Fruit fly (Drosophila melanogaster): Measurements from ENCODE around the gene CG15484.

CG15484 gene

dm6 chr2L:12750060-12750459 lies 42.5 kb upstream of the CG15484 start (continued):
- TF ChIP-seq jumu (GFP tag; optimal IDR thresholded peaks at IDR 0.05) (no peak), chif (GFP tag; optimal IDR thresholded peaks at IDR 0.05) (no peak), Stat92E (GFP tag; optimal IDR thresholded peaks at IDR 0.05) (no peak), ken (GFP tag; IDR thresholded peaks at IDR 0.05) (no peak), dmrt99B (tag; optimal IDR thresholded peaks at IDR 0.05) (peak; percentile 44), MESR4 (GFP tag; optimal IDR thresholded peaks at IDR 0.05) (no peak), unpg (GFP tag; optimal IDR thresholded peaks at IDR 0.05) (peak; percentile 10), CG16813 (GFP tag; IDR thresholded peaks at IDR 0.05; ENCODE audit: partially characterized antibody) (no peak), fd64A (GFP tag; optimal IDR thresholded peaks at IDR 0.05) (no peak), hkb (optimal IDR thresholded peaks at IDR 0.05) (no peak), hkb (GFP tag; IDR thresholded peaks at IDR 0.05) (no peak), H15 (GFP tag; IDR thresholded peaks at IDR 0.05) (no peak), Sry-δ (GFP tag; optimal IDR thresholded peaks at IDR 0.05) (no peak), CG9797 (GFP tag; optimal IDR thresholded peaks at IDR 0.05) (no peak), Oli (tag; optimal IDR thresholded peaks at IDR 0.05) (peak; percentile 24), Hr3 (GFP tag; optimal IDR thresholded peaks at IDR 0.05) (peak; percentile 15), bsh (GFP tag; optimal IDR thresholded peaks at IDR 0.05) (peak in 1 of 2 experiments; percentile 29), CG3065 (GFP tag; optimal IDR thresholded peaks at IDR 0.05) (no peak), CG7839 (tag; optimal IDR thresholded peaks at IDR 0.05) (peak; percentile 41), CG7786 (GFP tag; optimal IDR thresholded peaks at IDR 0.05) (no peak), zen2 (GFP tag; IDR thresholded peaks at IDR 0.05; ENCODE audit: partially characterized antibody) (no peak), CG4707 (GFP tag; optimal IDR thresholded peaks at IDR 0.05) (no peak), Poxn (GFP tag; IDR thresholded peaks at IDR 0.05) (no peak), CG17359 (tag; optimal IDR thresholded peaks at IDR 0.05) (peak; percentile 2), pros (GFP tag; optimal IDR thresholded peaks at IDR 0.05) (no peak), CG17912 (GFP tag; optimal IDR thresholded peaks at IDR 0.05) (no peak), otp (GFP tag; IDR thresholded peaks at IDR 0.05) (no peak), D19B (GFP tag; optimal IDR thresholded peaks at IDR 0.05) (no peak), CG17568 (GFP tag; optimal IDR thresholded peaks at IDR 0.05) (no peak), peb (GFP tag; IDR thresholded peaks at IDR 0.05) (no peak), her (GFP tag; optimal IDR thresholded peaks at IDR 0.05) (no peak), ttk (GFP tag; IDR thresholded peaks at IDR 0.05) (no peak), CG30403 (GFP tag; optimal IDR thresholded peaks at IDR 0.05) (no peak), pita (GFP tag; optimal IDR thresholded peaks at IDR 0.05) (no peak), CG17361 (GFP tag; IDR thresholded peaks at IDR 0.05) (0 out of 3 replicates have a peak, but pooled peaks have one; percentile 19), Ravus (GFP tag; IDR thresholded peaks at IDR 0.05) (no peak), knrl (GFP tag; IDR thresholded peaks at IDR 0.05; ENCODE audit: partially characterized antibody) (no peak), dmrt11E (tag; optimal IDR thresholded peaks at IDR 0.05) (peak; percentile 20), CG17385 (GFP tag; optimal IDR thresholded peaks at IDR 0.05) (no peak), NfI (GFP tag; optimal IDR thresholded peaks at IDR 0.05) (no peak), gem (tag; optimal IDR thresholded peaks at IDR 0.05) (peak; percentile 56), Doc2 (GFP tag; IDR thresholded peaks at IDR 0.05) (no peak), Dip3 (GFP tag; optimal IDR thresholded peaks at IDR 0.05) (no peak), Hr39 (optimal IDR thresholded peaks at IDR 0.05) (no peak), CG4282 (GFP tag; optimal IDR thresholded peaks at IDR 0.05) (no peak), CG42726 (GFP tag; IDR thresholded peaks at IDR 0.05; ENCODE audit: partially characterized antibody) (no peak), TFAM (GFP tag; optimal IDR thresholded peaks at IDR 0.05) (no peak), CG14860 (GFP tag; IDR thresholded peaks at IDR 0.05; ENCODE audit: partially characterized antibody) (no peak), CG2202 (tag; optimal IDR thresholded peaks at IDR 0.05) (no peak), tgo (GFP tag; IDR thresholded peaks at IDR 0.05) (no peak), CG13894 (tag; optimal IDR thresholded peaks at IDR 0.05) (no peak)

Measured in whole organism, embryonic.